Fruit fly (Drosophila melanogaster): ENCODE measurements around the gene NetB.

Gene NetB

dm6 chrX:14715180-14715579 lies 34.0 kb downstream of the NetB start:
- peak; percentile 22 for TF ChIP-seq fru (GFP tag; optimal IDR thresholded peaks at IDR 0.05)
- peak in 1 of 2 experiments; percentile 9 for TF ChIP-seq foxo (GFP tag; optimal IDR thresholded peaks at IDR 0.05)
- TF ChIP-seq h (GFP tag; optimal IDR thresholded peaks at IDR 0.05), result peak; percentile 5
- no peak for TF ChIP-seq jim (GFP tag; optimal IDR thresholded peaks at IDR 0.05)
- TF ChIP-seq ey (GFP tag; optimal IDR thresholded peaks at IDR 0.05), result no peak
- TF ChIP-seq sage (GFP tag; optimal IDR thresholded peaks at IDR 0.05), result no peak
- TF ChIP-seq Dfd (GFP tag; optimal IDR thresholded peaks at IDR 0.05), result no peak
- TF ChIP-seq N (GFP tag; optimal IDR thresholded peaks at IDR 0.05), result no peak
- no peak for TF ChIP-seq brk (GFP tag; optimal IDR thresholded peaks at IDR 0.05)
- TF ChIP-seq Hr83 (GFP tag; optimal IDR thresholded peaks at IDR 0.05; ENCODE audit: poor library complexity, severe bottlenecking), result no peak
- no peak for TF ChIP-seq dsf (GFP tag; optimal IDR thresholded peaks at IDR 0.05; ENCODE audit: borderline replicate concordance)
- TF ChIP-seq CrebA (GFP tag; optimal IDR thresholded peaks at IDR 0.05; ENCODE audit: borderline replicate concordance), result no peak
- TF ChIP-seq sv (GFP tag; optimal IDR thresholded peaks at IDR 0.05), result no peak

dm6 chrX:14712475-14712874 lies 36.7 kb downstream of the NetB start:
- TF ChIP-seq dmrt93B (GFP tag; optimal IDR thresholded peaks at IDR 0.05) (no peak), tai (GFP tag; optimal IDR thresholded peaks at IDR 0.05) (no peak), Sp1 (GFP tag; optimal IDR thresholded peaks at IDR 0.05) (no peak), lola (GFP tag; optimal IDR thresholded peaks at IDR 0.05) (no peak), foxo (GFP tag; optimal IDR thresholded peaks at IDR 0.05) (no peak), CG9705 (GFP tag; optimal IDR thresholded peaks at IDR 0.05) (no peak), Abd-B (GFP tag; optimal IDR thresholded peaks at IDR 0.05) (no peak), HLH106 (tag; optimal IDR thresholded peaks at IDR 0.05) (no peak), fru (GFP tag; optimal IDR thresholded peaks at IDR 0.05) (no peak), sage (GFP tag; optimal IDR thresholded peaks at IDR 0.05) (no peak), dl (GFP tag; optimal IDR thresholded peaks at IDR 0.05; ENCODE audit: insufficient read depth in 1 of 2, partially characterized antibody in 2 of 2) (no peak), Hr78 (GFP tag; optimal IDR thresholded peaks at IDR 0.05) (no peak)

DNA sequence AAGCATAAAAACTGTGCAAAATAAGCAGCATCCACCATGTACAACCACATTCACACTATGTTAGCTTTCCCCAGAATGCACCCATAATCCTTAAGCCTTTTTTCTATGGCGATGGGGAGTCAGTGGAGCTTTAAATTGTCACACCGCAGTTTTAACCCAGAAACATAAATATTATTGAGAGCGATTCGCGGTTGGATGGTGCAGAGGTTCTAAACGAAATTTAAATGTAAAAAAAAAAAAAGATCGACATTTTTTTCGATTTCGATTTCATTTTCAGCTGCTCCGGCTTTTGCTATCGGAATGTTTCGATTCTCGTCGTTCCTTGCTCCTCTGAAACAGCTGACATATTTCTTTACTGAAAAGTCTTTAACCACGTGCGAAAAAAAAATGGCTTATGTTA lies 47.1 kb downstream of the NetB start, which contains the start of gene CG43088:
Gene CG43088 (plus strand): TSS at position 301 of the 400 bp plus-strand sequence.
- TF ChIP-seq Jra (GFP tag; optimal IDR thresholded peaks at IDR 0.05) (no peak), Sp1 (GFP tag; optimal IDR thresholded peaks at IDR 0.05) (no peak), CG32264 (GFP tag; optimal IDR thresholded peaks at IDR 0.05) (no peak), CrebA (GFP tag; optimal IDR thresholded peaks at IDR 0.05; ENCODE audit: borderline replicate concordance) (no peak), Dfd (GFP tag; optimal IDR thresholded peaks at IDR 0.05) (no peak), brk (GFP tag; optimal IDR thresholded peaks at IDR 0.05) (no peak)

DNA sequence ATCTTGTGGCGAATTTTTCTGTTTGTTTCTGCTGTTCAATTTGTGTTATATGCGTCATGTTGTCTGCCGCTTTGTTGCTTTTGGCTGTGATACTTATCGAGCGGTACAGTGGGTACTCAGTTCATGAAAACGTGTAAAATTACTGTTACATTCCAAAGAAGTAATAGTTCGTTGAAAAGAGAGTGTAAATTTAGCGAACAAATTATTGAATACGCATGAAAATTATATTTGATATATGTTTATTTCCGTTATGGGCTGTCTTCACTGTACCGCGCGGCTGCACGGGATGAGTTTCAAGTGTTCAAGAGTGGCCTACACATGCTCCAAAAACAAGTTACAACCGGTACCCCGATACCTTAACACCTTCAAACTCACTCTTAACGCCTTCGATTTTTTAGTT lies 60.1 kb downstream of the NetB start:
- no peak for TF ChIP-seq Rel (GFP tag; optimal IDR thresholded peaks at IDR 0.05)
- peak; percentile 30 for TF ChIP-seq Rel (tag; optimal IDR thresholded peaks at IDR 0.05)
- peak; percentile 78 for TF ChIP-seq ey (GFP tag; optimal IDR thresholded peaks at IDR 0.05)
- TF ChIP-seq tai (GFP tag; optimal IDR thresholded peaks at IDR 0.05), result peak; percentile 43
- TF ChIP-seq h (GFP tag; optimal IDR thresholded peaks at IDR 0.05), result peak; percentile 83
- TF ChIP-seq sv (GFP tag; optimal IDR thresholded peaks at IDR 0.05), result no peak
- peak; percentile 70 for TF ChIP-seq dmrt93B (GFP tag; optimal IDR thresholded peaks at IDR 0.05)
- peak; percentile 62 for TF ChIP-seq sage (GFP tag; optimal IDR thresholded peaks at IDR 0.05)
- TF ChIP-seq woc (GFP tag; optimal IDR thresholded peaks at IDR 0.05), result peak; percentile 58
- TF ChIP-seq brk (GFP tag; optimal IDR thresholded peaks at IDR 0.05), result no peak
- peak; percentile 80 for TF ChIP-seq Hnf4 (GFP tag; optimal IDR thresholded peaks at IDR 0.05)
- TF ChIP-seq Sp1 (GFP tag; optimal IDR thresholded peaks at IDR 0.05), result peak; percentile 69
- TF ChIP-seq HLH106 (tag; optimal IDR thresholded peaks at IDR 0.05), result peak; percentile 86
- no peak for TF ChIP-seq Hr83 (GFP tag; optimal IDR thresholded peaks at IDR 0.05; ENCODE audit: poor library complexity, severe bottlenecking)
- TF ChIP-seq CG32264 (GFP tag; optimal IDR thresholded peaks at IDR 0.05), result peak; percentile 40
- peak; percentile 74 for TF ChIP-seq CG9705 (GFP tag; optimal IDR thresholded peaks at IDR 0.05)
- no peak for TF ChIP-seq Jra (GFP tag; optimal IDR thresholded peaks at IDR 0.05)
- TF ChIP-seq br (GFP tag; optimal IDR thresholded peaks at IDR 0.05), result peak; percentile 68
- peak; percentile 86 for TF ChIP-seq fru (GFP tag; optimal IDR thresholded peaks at IDR 0.05)
- peak; percentile 66 for TF ChIP-seq rgr (GFP tag; optimal IDR thresholded peaks at IDR 0.05)
- peak; percentile 60 for TF ChIP-seq psq (GFP tag; optimal IDR thresholded peaks at IDR 0.05)
- peak; percentile 51 for TF ChIP-seq OdsH (GFP tag; optimal IDR thresholded peaks at IDR 0.05)
- TF ChIP-seq Abd-B (GFP tag; optimal IDR thresholded peaks at IDR 0.05), result no peak
- peak in 1 of 2 experiments; percentile 86 for TF ChIP-seq foxo (GFP tag; optimal IDR thresholded peaks at IDR 0.05)
- no peak for TF ChIP-seq Dfd (GFP tag; optimal IDR thresholded peaks at IDR 0.05)
- no peak for TF ChIP-seq lola (GFP tag; optimal IDR thresholded peaks at IDR 0.05)
